Worm (Caenorhabditis elegans) whole organism, dauer: ENCODE results near the gene F33G12.7.

Experiments
- unc-62 ChIP-seq: sonication (generic microtip); optimal IDR thresholded peaks from 2 replicates; lab custom pipeline; 2017; ENCODE audit warnings: missing biosample characterization, missing genetic modification reagents, missing genetic modification characterization

Gene F33G12.7

ce11 chrII:5040631-5041156 is at the start of gene F33G12.7:
F33G12.7 (minus strand) TSS chrII:5040681.
- TF ChIP-seq unc-62 = no peak

ce11 chrII:5086143-5086542 is 45.7 kb upstream of the F33G12.7 start:
- no peak for TF ChIP-seq unc-62

- no peak for TF ChIP-seq unc-62
Observed at ce11 chrII:5085450-5085849, 45.0 kb upstream of the F33G12.7 start, which contains the start of gene txt-9. txt-9 (plus strand) TSS chrII:5085785.

ce11 chrII:5084225-5084624 is 43.7 kb upstream of the F33G12.7 start:
- TF ChIP-seq unc-62 = no peak

- no peak for TF ChIP-seq unc-62
Observed at ce11 chrII:5083341-5083740, 42.9 kb upstream of the F33G12.7 start, which contains the start of gene C04G6.4. C04G6.4 (minus strand) TSS chrII:5083441.

- TF ChIP-seq unc-62 = no peak
Observed at ce11 chrII:5081124-5081913, 40.8 kb upstream of the F33G12.7 start, which contains the start of gene dsh-2. dsh-2 (minus strand) TSS chrII:5081174.

ce11 chrII:5071265-5071664 is 30.8 kb upstream of the F33G12.7 start, which contains the start of gene C27A2.7:
C27A2.7 (minus strand) TSS chrII:5071365.
- TF ChIP-seq unc-62 = no peak

ce11 chrII:5069525-5069924 is 29.0 kb upstream of the F33G12.7 start, which contains the start of gene idpb-2:
idpb-2 (minus strand) TSS chrII:5069625.
- TF ChIP-seq unc-62 = no peak

ce11 chrII:5067927-5068326 is 27.4 kb upstream of the F33G12.7 start, which contains the start of gene C27A2.8:
C27A2.8 (minus strand) TSS chrII:5068043.
- TF ChIP-seq unc-62 = no peak

ce11 chrII:5066967-5067366 is 26.5 kb upstream of the F33G12.7 start:
- TF ChIP-seq unc-62 = no peak

ce11 chrII:5061794-5062368 is 21.4 kb upstream of the F33G12.7 start, which contains the start of gene smc-5:
smc-5 (plus strand) TSS chrII:5062125.
- TF ChIP-seq unc-62 = no peak

- no peak for TF ChIP-seq unc-62
Observed at ce11 chrII:5060719-5061118, 20.2 kb upstream of the F33G12.7 start, which contains the start of gene pho-12. pho-12 (minus strand) TSS chrII:5060819.

- no peak for TF ChIP-seq unc-62
Observed at ce11 chrII:5058036-5058435, 17.6 kb upstream of the F33G12.7 start, which contains the start of gene C27A2.12. C27A2.12 (minus strand) TSS chrII:5058136.

- TF ChIP-seq unc-62 = no peak
Observed at ce11 chrII:5057315-5057714, 16.8 kb upstream of the F33G12.7 start.

- TF ChIP-seq unc-62 = no peak
Observed at ce11 chrII:5056254-5056653, 15.8 kb upstream of the F33G12.7 start.

ce11 chrII:5055129-5055666 is 14.7 kb upstream of the F33G12.7 start, which contains the start of the genes ify-1 and rpl-22:
ify-1 (minus strand) TSS chrII:5055179.
rpl-22 (plus strand) TSS chrII:5055616.
- no peak for TF ChIP-seq unc-62

ce11 chrII:5050776-5051175 is 10.3 kb upstream of the F33G12.7 start:
- TF ChIP-seq unc-62 = no peak
